Fruit fly (Drosophila melanogaster) whole organism, prepupa: ENCODE data around the gene CG9616.

ENCODE experiments used
- Blimp-1 ChIP-seq: fragments of 200-800 bp; sonication (Bioruptor generic); optimal IDR thresholded peaks from 3 replicates; lab custom pipeline; 2017; ENCODE audit warnings: missing biosample characterization, missing genetic modification characterization, mild to moderate bottlenecking, moderate library complexity, missing genetic modification reagents
- CG10669 ChIP-seq: fragments of 200-800 bp; sonication (Bioruptor generic); optimal IDR thresholded peaks from 3 replicates; lab custom pipeline; 2018; ENCODE audit warnings: missing biosample characterization, mild to moderate bottlenecking, missing genetic modification characterization, moderate library complexity
- CG11294 ChIP-seq: fragments of 200-800 bp; sonication (Bioruptor generic); IDR thresholded peaks from 2 replicates; pipeline ENCODE4 v1.3.6; 2022; ENCODE audit warnings: missing biosample characterization, missing genetic modification characterization
- CG11762 ChIP-seq: fragments of 200-800 bp; sonication (Bioruptor generic); optimal IDR thresholded peaks from 3 replicates; lab custom pipeline; 2016; ENCODE audit warnings: missing biosample characterization, missing genetic modification characterization; ENCODE audit not compliant: insufficient read depth
- CG1621 ChIP-seq: fragments of 200-800 bp; sonication (Bioruptor generic); optimal IDR thresholded peaks from 3 replicates; lab custom pipeline; 2018; ENCODE audit warnings: missing biosample characterization, mild to moderate bottlenecking, missing genetic modification characterization
- CG16779 ChIP-seq: fragments of 200-800 bp; sonication (Bioruptor generic); optimal IDR thresholded peaks from 3 replicates; lab custom pipeline; 2017; ENCODE audit warnings: missing biosample characterization, mild to moderate bottlenecking, missing genetic modification characterization
- CG3032 ChIP-seq: fragments of 200-800 bp; optimal IDR thresholded peaks from 2 replicates; lab custom pipeline; 2019; ENCODE audit warnings: missing biosample characterization, mild to moderate bottlenecking, missing genetic modification characterization, moderate library complexity
- CG32006 ChIP-seq: fragments of 200-800 bp; sonication (Bioruptor generic); optimal IDR thresholded peaks from 3 replicates; lab custom pipeline; 2017; ENCODE audit warnings: missing biosample characterization, mild to moderate bottlenecking, missing genetic modification characterization
- CG3919 ChIP-seq: fragments of 200-800 bp; sonication (Bioruptor generic); optimal IDR thresholded peaks from 3 replicates; lab custom pipeline; 2016; ENCODE audit warnings: missing biosample characterization, missing genetic modification characterization
- CG4318 ChIP-seq: fragments of 200-800 bp; sonication (Bioruptor generic); optimal IDR thresholded peaks from 3 replicates; lab custom pipeline; 2017; ENCODE audit warnings: missing biosample characterization, mild to moderate bottlenecking, missing genetic modification characterization
- CG6163 ChIP-seq: fragments of 200-800 bp; sonication (Bioruptor generic); IDR thresholded peaks from 3 replicates; pipeline ENCODE4 v1.3.6; 2022; ENCODE audit warnings: missing biosample characterization, missing genetic modification characterization
- CG6276 ChIP-seq: fragments of 200-800 bp; sonication (Bioruptor generic); optimal IDR thresholded peaks from 2 replicates; lab custom pipeline; 2017; ENCODE audit warnings: missing biosample characterization, mild to moderate bottlenecking, missing genetic modification characterization
- CG6792 ChIP-seq: fragments of 200-800 bp; sonication (Bioruptor generic); optimal IDR thresholded peaks from 3 replicates; lab custom pipeline; 2016; ENCODE audit warnings: missing biosample characterization, missing genetic modification characterization
- CG6808 ChIP-seq: fragments of 200-800 bp; sonication (Bioruptor generic); optimal IDR thresholded peaks from 3 replicates; lab custom pipeline; 2017; ENCODE audit warnings: missing biosample characterization, missing genetic modification characterization, mild to moderate bottlenecking, moderate library complexity, missing genetic modification reagents
- CG6854 ChIP-seq: fragments of 200-800 bp; sonication (Bioruptor generic); optimal IDR thresholded peaks from 2 replicates; lab custom pipeline; 2017; ENCODE audit warnings: missing biosample characterization, mild to moderate bottlenecking, missing genetic modification characterization
- CG7368 ChIP-seq: fragments of 200-800 bp; sonication (Bioruptor generic); optimal IDR thresholded peaks from 3 replicates; lab custom pipeline; 2016; ENCODE audit warnings: missing biosample characterization, missing genetic modification characterization
- CG8119 ChIP-seq: fragments of 200-800 bp; sonication (Bioruptor generic); IDR thresholded peaks from 3 replicates; pipeline ENCODE4 v1.3.6; 2022; ENCODE audit warnings: missing biosample characterization, missing genetic modification characterization
- CG8319 ChIP-seq: fragments of 200-800 bp; sonication (Bioruptor generic); optimal IDR thresholded peaks from 3 replicates; lab custom pipeline; 2016; ENCODE audit warnings: missing biosample characterization, missing genetic modification characterization
- CG8632 ChIP-seq: fragments of 200-800 bp; sonication (Bioruptor generic); optimal IDR thresholded peaks from 3 replicates; lab custom pipeline; 2016; ENCODE audit warnings: missing biosample characterization, missing genetic modification characterization
- Eip93F ChIP-seq: fragments of 200-800 bp; sonication (Bioruptor generic); optimal IDR thresholded peaks from 2 replicates; lab custom pipeline; 2016; ENCODE audit warnings: missing biosample characterization, mild to moderate bottlenecking, missing genetic modification characterization
- Ets21C ChIP-seq: fragments of 200-800 bp; sonication (Bioruptor generic); optimal IDR thresholded peaks from 3 replicates; lab custom pipeline; 2016; ENCODE audit warnings: missing biosample characterization, missing genetic modification characterization
- Ets96B ChIP-seq: fragments of 200-800 bp; optimal IDR thresholded peaks from 2 replicates; lab custom pipeline; 2019; ENCODE audit warnings: missing biosample characterization, mild to moderate bottlenecking, missing genetic modification characterization, moderate library complexity
- Gug ChIP-seq: fragments of 200-800 bp; sonication (Bioruptor generic); IDR thresholded peaks from 2 replicates; pipeline ENCODE4 v1.3.6; 2022; ENCODE audit warnings: missing biosample characterization, missing genetic modification characterization
- Hr4 ChIP-seq: fragments of 200-800 bp; sonication (Bioruptor generic); optimal IDR thresholded peaks from 3 replicates; lab custom pipeline; 2016; ENCODE audit warnings: missing biosample characterization, missing genetic modification characterization
- Lpt ChIP-seq: fragments of 200-800 bp; sonication (Bioruptor generic); optimal IDR thresholded peaks from 3 replicates; lab custom pipeline; 2016; ENCODE audit warnings: missing biosample characterization, missing genetic modification characterization
- Met ChIP-seq: fragments of 200-800 bp; sonication (Bioruptor generic); optimal IDR thresholded peaks from 3 replicates; lab custom pipeline; 2016; ENCODE audit warnings: missing biosample characterization, missing genetic modification characterization
- OdsH ChIP-seq: fragments of 200-800 bp; sonication (Bioruptor generic); optimal IDR thresholded peaks from 3 replicates; lab custom pipeline; 2016; ENCODE audit warnings: missing biosample characterization, missing genetic modification characterization
- Smox ChIP-seq: fragments of 200-800 bp; sonication (Bioruptor generic); optimal IDR thresholded peaks from 3 replicates; lab custom pipeline; 2016; ENCODE audit warnings: missing biosample characterization, missing genetic modification characterization
- Sox102F ChIP-seq: fragments of 200-800 bp; sonication (Bioruptor generic); optimal IDR thresholded peaks from 2 replicates; lab custom pipeline; 2016; ENCODE audit warnings: missing biosample characterization, mild to moderate bottlenecking, missing genetic modification characterization
- Sox14 ChIP-seq: fragments of 200-800 bp; sonication (Bioruptor generic); optimal IDR thresholded peaks from 3 replicates; lab custom pipeline; 2016; ENCODE audit warnings: missing biosample characterization, missing genetic modification characterization
- achi ChIP-seq: fragments of 200-800 bp; sonication (Bioruptor generic); optimal IDR thresholded peaks from 3 replicates; lab custom pipeline; 2016; ENCODE audit warnings: missing biosample characterization, missing genetic modification characterization
- acj6 ChIP-seq: fragments of 200-800 bp; sonication (Bioruptor generic); optimal IDR thresholded peaks from 3 replicates; lab custom pipeline; 2016; ENCODE audit warnings: missing biosample characterization, missing genetic modification characterization
- dac ChIP-seq: fragments of 200-800 bp; sonication (Bioruptor generic); optimal IDR thresholded peaks from 2 replicates; lab custom pipeline; 2017; ENCODE audit warnings: missing biosample characterization, mild to moderate bottlenecking, missing genetic modification characterization
- dsx ChIP-seq: fragments of 200-800 bp; optimal IDR thresholded peaks from 3 replicates; lab custom pipeline; 2019; ENCODE audit warnings: missing biosample characterization, mild to moderate bottlenecking, missing genetic modification characterization, moderate library complexity; ENCODE audit not compliant: poor library complexity, severe bottlenecking
- eg ChIP-seq: fragments of 200-800 bp; sonication (Bioruptor generic); IDR thresholded peaks from 3 replicates; pipeline ENCODE4 v1.3.6; 2022; ENCODE audit warnings: missing biosample characterization, missing genetic modification characterization
- esn ChIP-seq: fragments of 200-800 bp; sonication (Bioruptor generic); optimal IDR thresholded peaks from 2 replicates; lab custom pipeline; 2016; ENCODE audit warnings: missing biosample characterization, mild to moderate bottlenecking, missing genetic modification characterization, moderate library complexity
- fd59A ChIP-seq: fragments of 200-800 bp; sonication (Bioruptor generic); optimal IDR thresholded peaks from 2 replicates; lab custom pipeline; 2017; ENCODE audit warnings: missing biosample characterization, mild to moderate bottlenecking, missing genetic modification characterization, missing genetic modification reagents
- fd85E ChIP-seq: fragments of 200-800 bp; sonication (Bioruptor generic); optimal IDR thresholded peaks from 3 replicates; lab custom pipeline; 2016; ENCODE audit warnings: missing biosample characterization, missing genetic modification characterization
- pdm3 ChIP-seq: fragments of 200-800 bp; sonication (Bioruptor generic); optimal IDR thresholded peaks from 3 replicates; lab custom pipeline; 2016; ENCODE audit warnings: missing biosample characterization, missing genetic modification characterization
- salr ChIP-seq, 2 experiments: fragments of 200-800 bp; sonication (Bioruptor generic); optimal IDR thresholded peaks; 3 replicates each; lab custom pipeline; 2016 to 2018; ENCODE audit warnings: missing biosample characterization in 2 of 2, missing genetic modification characterization in 2 of 2, mild to moderate bottlenecking in 1 of 2
- spab ChIP-seq: fragments of 200-800 bp; sonication (Bioruptor generic); optimal IDR thresholded peaks from 2 replicates; lab custom pipeline; 2017; ENCODE audit warnings: missing biosample characterization, mild to moderate bottlenecking, missing genetic modification characterization, missing genetic modification reagents
- ss ChIP-seq, 2 experiments: fragments of 200-800 bp; sonication (Bioruptor generic); optimal IDR thresholded peaks; 2 replicates in 1 of 2; 3 replicates in 1 of 2; lab custom pipeline; 2017 to 2018; ENCODE audit warnings: mild to moderate bottlenecking in 2 of 2, missing biosample characterization in 2 of 2, missing genetic modification characterization in 2 of 2, moderate library complexity in 1 of 2
- svp ChIP-seq: fragments of 200-800 bp; sonication (Bioruptor generic); peaks from one replicate; lab custom pipeline; 2016; ENCODE audit warnings: missing biosample characterization, missing genetic modification characterization
- topi ChIP-seq: fragments of 200-800 bp; sonication (Bioruptor generic); optimal IDR thresholded peaks from 3 replicates; lab custom pipeline; 2016; ENCODE audit warnings: missing biosample characterization, missing genetic modification characterization
- vri ChIP-seq: fragments of 200-800 bp; sonication (Bioruptor generic); optimal IDR thresholded peaks from 3 replicates; lab custom pipeline; 2016; ENCODE audit warnings: missing biosample characterization, mild to moderate bottlenecking, missing genetic modification characterization

The CG9616 gene

DNA sequence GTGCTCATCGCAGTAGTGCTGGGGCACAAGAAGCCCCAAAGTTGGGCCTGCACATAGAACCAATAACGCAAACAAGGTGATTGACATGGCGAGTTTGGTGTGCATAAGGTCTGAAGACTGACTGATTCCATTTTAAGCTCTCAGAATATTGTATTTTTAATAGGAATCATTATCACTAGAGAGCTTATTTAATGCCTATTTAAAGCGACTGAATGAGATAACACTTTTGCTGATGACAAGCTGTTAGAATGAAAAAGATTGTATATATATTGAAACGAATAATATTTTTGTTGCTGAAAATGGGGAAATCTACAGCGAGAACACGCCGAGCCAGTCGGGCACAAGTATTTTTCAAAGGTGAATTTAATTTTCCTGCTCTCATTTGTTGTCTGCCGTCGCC is at the start of gene CG9616:
TSS of gene CG9616 (minus strand) at position 101 of the 400 bp plus-strand sequence.
- TF ChIP-seq CG10669 (GFP tag; lab: Kevin White, UChicago): no peak
- TF ChIP-seq Sox14 (GFP tag; lab: Kevin White, UChicago): no peak
- TF ChIP-seq CG6808 (GFP tag; lab: Kevin White, UChicago): no peak
- no peak for TF ChIP-seq acj6 (GFP tag; lab: Kevin White, UChicago)
- no peak for TF ChIP-seq CG6276 (GFP tag; lab: Kevin White, UChicago)
- TF ChIP-seq esn (GFP tag; lab: Kevin White, UChicago): no peak
- TF ChIP-seq CG7368: no peak
- TF ChIP-seq pdm3: no peak
- TF ChIP-seq topi (GFP tag; lab: Kevin White, UChicago): no peak
- TF ChIP-seq Met (GFP tag; lab: Kevin White, UChicago): no peak
- no peak for TF ChIP-seq achi (GFP tag; lab: Kevin White, UChicago)
- TF ChIP-seq CG8119: no peak
- TF ChIP-seq CG11294: no peak
- no peak for TF ChIP-seq eg (GFP tag; lab: Robert Waterston, UW)
- TF ChIP-seq Gug (GFP tag; lab: Robert Waterston, UW): no peak
- TF ChIP-seq CG16779 (tag; lab: Kevin White, UChicago): no peak
- no peak for TF ChIP-seq CG4318 (GFP tag; lab: Kevin White, UChicago)

DNA sequence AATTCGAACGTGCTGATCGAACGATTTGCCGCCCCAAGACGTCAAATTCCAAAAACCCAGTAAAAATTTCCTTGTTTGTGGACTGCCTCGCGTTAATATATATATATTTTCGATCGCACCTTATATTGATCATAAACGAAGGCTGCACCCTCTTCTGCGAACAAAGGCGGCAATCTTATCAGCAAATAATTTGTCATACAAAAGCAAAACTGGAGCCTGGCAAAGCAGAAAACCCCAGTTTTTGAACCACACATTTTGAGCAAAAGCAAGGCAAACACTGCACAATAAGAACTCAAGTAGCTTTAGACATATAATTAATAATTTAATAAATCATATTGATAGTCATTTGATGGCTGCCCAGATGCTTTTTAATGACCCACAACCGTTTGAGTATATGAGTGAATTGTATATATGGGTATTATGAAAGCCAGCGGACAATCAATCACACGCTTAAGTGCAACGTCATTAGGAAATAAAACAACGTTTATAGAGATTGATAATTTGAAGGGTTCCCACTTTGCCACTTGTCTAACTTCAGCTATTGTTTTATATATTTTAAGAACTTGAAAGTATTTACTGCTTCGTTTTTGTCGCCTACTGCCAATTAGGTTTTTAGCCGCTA is 49.2 kb upstream of the CG9616 start:
- TF ChIP-seq fd59A: no peak
- TF ChIP-seq acj6 (GFP tag; lab: Kevin White, UChicago): no peak
- TF ChIP-seq Smox (GFP tag; lab: Kevin White, UChicago): no peak
- TF ChIP-seq CG11762 (GFP tag; lab: Kevin White, UChicago): no peak
- TF ChIP-seq CG32006 (GFP tag; lab: Kevin White, UChicago): no peak
- no peak for TF ChIP-seq CG6854 (GFP tag; lab: Kevin White, UChicago)
- TF ChIP-seq Eip93F: peak; percentile 82
- peak; percentile 52 for TF ChIP-seq svp (GFP tag; lab: Kevin White, UChicago)
- peak; percentile 62 for TF ChIP-seq vri (GFP tag; lab: Kevin White, UChicago)
- TF ChIP-seq Sox14 (GFP tag; lab: Kevin White, UChicago): peak; percentile 14
- no peak for TF ChIP-seq CG8119

DNA sequence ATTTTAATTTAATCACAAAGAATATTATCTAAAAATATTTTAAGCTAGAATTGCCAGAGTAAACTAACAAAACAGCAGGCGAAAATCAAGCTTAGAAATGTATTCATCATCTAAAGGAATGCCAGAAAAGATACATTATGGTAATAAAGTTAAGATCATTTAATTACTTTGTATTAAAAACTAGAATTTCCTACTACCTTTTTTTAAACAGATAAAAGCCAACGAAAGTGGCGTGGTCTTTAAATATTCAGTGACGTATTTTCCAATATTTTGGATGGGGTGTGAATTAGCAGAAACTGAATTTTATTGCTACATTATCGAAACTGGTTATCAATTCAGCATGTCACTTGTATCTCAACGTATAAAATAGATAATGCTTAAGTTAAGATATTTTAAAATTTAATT is 47.0 kb upstream of the CG9616 start:
- TF ChIP-seq salr (GFP tag; optimal IDR thresholded peaks at IDR 0.05; lab: Kevin White, UChicago) (peak; percentile 2 to 86), topi (GFP tag; lab: Kevin White, UChicago) (peak; percentile 58), CG6276 (GFP tag; lab: Kevin White, UChicago) (peak; percentile 73), fd59A (peak; percentile 38), ss (GFP tag; optimal IDR thresholded peaks at IDR 0.05; lab: Kevin White, UChicago) (no peak), Met (GFP tag; lab: Kevin White, UChicago) (peak; percentile 58), CG6163 (GFP tag; lab: Robert Waterston, UW) (no peak), CG8632 (GFP tag; lab: Kevin White, UChicago) (peak; percentile 41), Ets21C (GFP tag; lab: Kevin White, UChicago) (peak; percentile 11), CG3032 (peak; percentile 53), CG3919 (GFP tag; lab: Kevin White, UChicago) (peak; percentile 67), Ets96B (tag; lab: Kevin White, UChicago) (peak; percentile 24), CG10669 (GFP tag; lab: Kevin White, UChicago) (peak; percentile 49), CG1621 (tag; lab: Kevin White, UChicago) (no peak), fd85E (GFP tag; lab: Kevin White, UChicago) (peak; percentile 13), svp (GFP tag; lab: Kevin White, UChicago) (peak; percentile 69), Hr4 (peak; percentile 66), Sox14 (GFP tag; lab: Kevin White, UChicago) (peak; percentile 49), vri (GFP tag; lab: Kevin White, UChicago) (no peak), Gug (GFP tag; lab: Robert Waterston, UW) (peak; percentile 22; the same call in 1 of the 2 replicates), CG8119 (peak; percentile 50; the same call in 1 of the 3 replicates), CG6792 (GFP tag; lab: Kevin White, UChicago) (peak; percentile 34), esn (GFP tag; lab: Kevin White, UChicago) (peak; percentile 67), dac (GFP tag; lab: Kevin White, UChicago) (peak; percentile 35), dsx (GFP tag; lab: Kevin White, UChicago) (peak; percentile 24), Blimp-1 (no peak), spab (GFP tag; lab: Kevin White, UChicago) (peak; percentile 74), OdsH (GFP tag; lab: Kevin White, UChicago) (peak; percentile 67), eg (GFP tag; lab: Robert Waterston, UW) (0 out of 3 replicates have a peak, but pooled peaks have one; percentile 35), Sox102F (GFP tag; lab: Kevin White, UChicago) (peak; percentile 12), Lpt (GFP tag; lab: Kevin White, UChicago) (peak; percentile 67), CG8319 (GFP tag; lab: Kevin White, UChicago) (no peak)
